Fruit fly (Drosophila melanogaster) whole organism, embryonic: ENCODE results near the gene Tomosyn.

Experiments used
- CG10321 ChIP-seq: fragments of 200-800 bp; sonication (Bioruptor generic); IDR thresholded peaks from 2 replicates; pipeline ENCODE4 v1.3.6; 2022; ENCODE audit warnings: missing biosample characterization, missing genetic modification characterization
- CG10543 ChIP-seq: fragments of 200-800 bp; sonication (Bioruptor generic); optimal IDR thresholded peaks from 3 replicates; lab custom pipeline; 2017; ENCODE audit warnings: missing biosample characterization, mild to moderate bottlenecking, missing genetic modification characterization, moderate library complexity
- CG11085 ChIP-seq: fragments of 200-800 bp; sonication (Bioruptor generic); IDR thresholded peaks from 2 replicates; pipeline ENCODE4 v1.3.6; 2022; ENCODE audit warnings: missing biosample characterization, missing genetic modification characterization
- CG11696 ChIP-seq: fragments of 200-800 bp; sonication (Bioruptor generic); IDR thresholded peaks from 2 replicates; pipeline ENCODE4 v1.3.6; 2022; ENCODE audit warnings: missing biosample characterization, missing genetic modification characterization
- CG12071 ChIP-seq: fragments of 200-800 bp; sonication (Bioruptor generic); optimal IDR thresholded peaks from 3 replicates; lab custom pipeline; 2018; ENCODE audit warnings: missing biosample characterization, mild to moderate bottlenecking, missing genetic modification characterization
- CG12299 ChIP-seq: fragments of 200-800 bp; sonication (Bioruptor generic); optimal IDR thresholded peaks from 2 replicates; lab custom pipeline; 2018; ENCODE audit warnings: missing biosample characterization, mild to moderate bottlenecking, missing genetic modification characterization
- CG13424 ChIP-seq: fragments of 200-800 bp; sonication (Bioruptor generic); optimal IDR thresholded peaks from 2 replicates; lab custom pipeline; 2019; ENCODE audit warnings: missing biosample characterization, mild to moderate bottlenecking, missing genetic modification characterization, moderate library complexity
- CG14014 ChIP-seq: fragments of 200-800 bp; sonication (Bioruptor generic); IDR thresholded peaks from 2 replicates; pipeline ENCODE4 v1.3.6; 2022; ENCODE audit warnings: missing biosample characterization, missing genetic modification characterization
- CG1647 ChIP-seq: fragments of 200-800 bp; sonication (Bioruptor generic); optimal IDR thresholded peaks from 3 replicates; lab custom pipeline; 2016; ENCODE audit warnings: missing biosample characterization, missing genetic modification characterization
- CG16813 ChIP-seq: fragments of 200-800 bp; sonication (Bioruptor generic); IDR thresholded peaks from 3 replicates; pipeline ENCODE4 v1.3.6; 2022; ENCODE audit warnings: missing biosample characterization, missing genetic modification characterization; ENCODE audit not compliant: partially characterized antibody
- CG17912 ChIP-seq: fragments of 200-800 bp; sonication (Bioruptor generic); optimal IDR thresholded peaks from 2 replicates; lab custom pipeline; 2018; ENCODE audit warnings: missing biosample characterization, mild to moderate bottlenecking, missing genetic modification characterization
- CG18764 ChIP-seq: fragments of 200-800 bp; sonication (Bioruptor generic); optimal IDR thresholded peaks from 3 replicates; lab custom pipeline; 2016; ENCODE audit warnings: missing biosample characterization, missing genetic modification characterization
- CG30020 ChIP-seq: fragments of 200-800 bp; optimal IDR thresholded peaks from 2 replicates; lab custom pipeline; 2019; ENCODE audit warnings: missing biosample characterization, mild to moderate bottlenecking, missing genetic modification characterization, moderate library complexity
- CG3407 ChIP-seq: fragments of 200-800 bp; sonication (Bioruptor generic); optimal IDR thresholded peaks from 2 replicates; lab custom pipeline; 2018; ENCODE audit warnings: missing biosample characterization, mild to moderate bottlenecking, missing genetic modification characterization
- CG3847 ChIP-seq: fragments of 200-800 bp; sonication (Bioruptor generic); IDR thresholded peaks from 2 replicates; pipeline ENCODE4 v1.3.6; 2022; ENCODE audit warnings: missing biosample characterization, missing genetic modification characterization
- CG6175 ChIP-seq: fragments of 200-800 bp; sonication (Bioruptor generic); IDR thresholded peaks from 3 replicates; pipeline ENCODE4 v1.3.6; 2022; ENCODE audit warnings: missing biosample characterization, missing genetic modification characterization
- CG6689 ChIP-seq: fragments of 200-800 bp; sonication (Bioruptor generic); IDR thresholded peaks from 2 replicates; pipeline ENCODE4 v1.3.6; 2022; ENCODE audit warnings: missing biosample characterization, missing genetic modification characterization
- CG7271 ChIP-seq: fragments of 200-800 bp; sonication (Bioruptor generic); optimal IDR thresholded peaks from 2 replicates; lab custom pipeline; 2018; ENCODE audit warnings: missing biosample characterization, mild to moderate bottlenecking, missing genetic modification characterization, moderate library complexity
- CG7556 ChIP-seq: fragments of 200-800 bp; sonication (Bioruptor generic); optimal IDR thresholded peaks from 2 replicates; lab custom pipeline; 2017; ENCODE audit warnings: missing biosample characterization, mild to moderate bottlenecking, missing genetic modification characterization
- CG8359 ChIP-seq: fragments of 200-800 bp; sonication (Bioruptor generic); optimal IDR thresholded peaks from 2 replicates; lab custom pipeline; 2017; ENCODE audit warnings: missing biosample characterization, mild to moderate bottlenecking, missing genetic modification characterization, borderline replicate concordance
- CG8388 ChIP-seq: fragments of 200-800 bp; sonication (Bioruptor generic); optimal IDR thresholded peaks from 2 replicates; lab custom pipeline; 2019; ENCODE audit warnings: missing biosample characterization, mild to moderate bottlenecking, missing genetic modification characterization, moderate library complexity
- Elba2 ChIP-seq: fragments of 200-800 bp; sonication (Bioruptor generic); optimal IDR thresholded peaks from 3 replicates; lab custom pipeline; 2016; ENCODE audit warnings: missing biosample characterization, missing genetic modification characterization
- Ets65A ChIP-seq: fragments of 200-800 bp; sonication (Bioruptor generic); peaks from one replicate; lab custom pipeline; 2016; ENCODE audit warnings: missing biosample characterization, missing genetic modification characterization
- H2.0 ChIP-seq: fragments of 200-800 bp; sonication (Bioruptor generic); IDR thresholded peaks from 2 replicates; pipeline ENCODE4 v1.3.6; 2022; ENCODE audit warnings: missing biosample characterization, missing genetic modification characterization
- HLH54F ChIP-seq: fragments of 200-800 bp; sonication (Bioruptor generic); optimal IDR thresholded peaks from 3 replicates; lab custom pipeline; 2016; ENCODE audit warnings: missing biosample characterization, missing genetic modification characterization
- Hr78 ChIP-seq, 2 experiments: fragments of 200-800 bp in 1 of 2; fragments of >200 bp in 1 of 2; sonication (Bioruptor generic) in 1 of 2; optimal IDR thresholded peaks; 2 replicates each; lab custom pipeline; 2017 to 2019; ENCODE audit warnings: missing biosample characterization in 2 of 2, missing genetic modification characterization in 2 of 2, mild to moderate bottlenecking in 1 of 2, moderate library complexity in 1 of 2
- Lim3 ChIP-seq: fragments of 200-800 bp; sonication (Bioruptor generic); IDR thresholded peaks from 2 replicates; pipeline ENCODE4 v1.3.6; 2022; ENCODE audit warnings: missing biosample characterization, missing genetic modification characterization
- NfI ChIP-seq: fragments of 200-800 bp; sonication (Bioruptor generic); optimal IDR thresholded peaks from 3 replicates; lab custom pipeline; 2018; ENCODE audit warnings: missing biosample characterization, mild to moderate bottlenecking, missing genetic modification characterization, moderate library complexity
- Optix ChIP-seq: fragments of 200-800 bp; sonication (Bioruptor generic); IDR thresholded peaks from 3 replicates; pipeline ENCODE4 v1.3.6; 2022; ENCODE audit warnings: missing biosample characterization, missing genetic modification characterization
- al ChIP-seq: fragments of 200-800 bp; sonication (Bioruptor generic); IDR thresholded peaks from 2 replicates; pipeline ENCODE4 v1.3.6; 2022; ENCODE audit warnings: missing biosample characterization, missing genetic modification characterization
- bbx ChIP-seq: fragments of 200-800 bp; sonication (Bioruptor generic); IDR thresholded peaks from 2 replicates; pipeline ENCODE4 v1.3.6; 2022; ENCODE audit warnings: missing biosample characterization, missing genetic modification characterization; ENCODE audit not compliant: partially characterized antibody
- br ChIP-seq: fragments of >200 bp; optimal IDR thresholded peaks from 2 replicates; lab custom pipeline; 2017
- chn ChIP-seq: fragments of 200-800 bp; sonication (Bioruptor generic); optimal IDR thresholded peaks from 2 replicates; lab custom pipeline; 2016; ENCODE audit warnings: missing biosample characterization, missing genetic modification characterization
- crc ChIP-seq: fragments of 200-800 bp; sonication (Bioruptor generic); optimal IDR thresholded peaks from 2 replicates; lab custom pipeline; 2016; ENCODE audit warnings: missing biosample characterization, missing genetic modification characterization
- croc ChIP-seq: fragments of 200-800 bp; sonication (Bioruptor generic); conservative IDR thresholded peaks from 3 replicates; pipeline ENCODE4 v1.3.6; 2022; ENCODE audit warnings: missing biosample characterization, missing genetic modification characterization
- exex ChIP-seq: fragments of 200-800 bp; sonication (Bioruptor generic); optimal IDR thresholded peaks from 4 replicates; lab custom pipeline; 2018; ENCODE audit warnings: missing biosample characterization, mild to moderate bottlenecking, missing genetic modification characterization, moderate library complexity
- gem ChIP-seq: fragments of 200-800 bp; sonication (Bioruptor generic); optimal IDR thresholded peaks from 2 replicates; lab custom pipeline; 2019; ENCODE audit warnings: missing biosample characterization, mild to moderate bottlenecking, missing genetic modification characterization, moderate library complexity
- gsb-n ChIP-seq: fragments of 200-800 bp; sonication (Bioruptor generic); optimal IDR thresholded peaks from 3 replicates; lab custom pipeline; 2018; ENCODE audit warnings: missing biosample characterization, mild to moderate bottlenecking, missing genetic modification characterization
- her ChIP-seq: fragments of 200-800 bp; sonication (Bioruptor generic); optimal IDR thresholded peaks from 2 replicates; lab custom pipeline; 2016; ENCODE audit warnings: missing biosample characterization, missing genetic modification characterization
- jigr1 ChIP-seq: fragments of 200-800 bp; sonication (Bioruptor generic); IDR thresholded peaks from 3 replicates; pipeline ENCODE4 v1.3.6; 2022; ENCODE audit warnings: missing biosample characterization, missing genetic modification characterization
- mirr ChIP-seq: fragments of 200-800 bp; sonication (Bioruptor generic); optimal IDR thresholded peaks from 3 replicates; lab custom pipeline; 2018; ENCODE audit warnings: missing biosample characterization, mild to moderate bottlenecking, missing genetic modification characterization
- nau ChIP-seq: fragments of 200-800 bp; sonication (Bioruptor generic); optimal IDR thresholded peaks from 3 replicates; lab custom pipeline; 2017; ENCODE audit warnings: missing biosample characterization, mild to moderate bottlenecking, missing genetic modification characterization, missing genetic modification reagents
- odd ChIP-seq: fragments of 200-800 bp; sonication (Bioruptor generic); optimal IDR thresholded peaks from 2 replicates; lab custom pipeline; 2017; ENCODE audit warnings: missing biosample characterization, mild to moderate bottlenecking, missing genetic modification characterization
- onecut ChIP-seq: fragments of 200-800 bp; sonication (Bioruptor generic); IDR thresholded peaks from 2 replicates; pipeline ENCODE4 v1.3.6; 2022; ENCODE audit warnings: missing biosample characterization, missing genetic modification characterization
- org-1 ChIP-seq: fragments of 200-800 bp; sonication (Bioruptor generic); optimal IDR thresholded peaks from 2 replicates; lab custom pipeline; 2017; ENCODE audit warnings: missing biosample characterization, missing genetic modification characterization
- psq ChIP-seq: fragments of 200-800 bp; sonication (Bioruptor generic); optimal IDR thresholded peaks from 2 replicates; lab custom pipeline; 2017; ENCODE audit warnings: missing biosample characterization, missing genetic modification characterization
- pum ChIP-seq: fragments of 200-800 bp; sonication (Bioruptor generic); optimal IDR thresholded peaks from 2 replicates; lab custom pipeline; 2016; ENCODE audit warnings: missing biosample characterization, missing genetic modification characterization
- ro ChIP-seq: fragments of 200-800 bp; sonication (Bioruptor generic); IDR thresholded peaks from 2 replicates; pipeline ENCODE4 v1.3.6; 2022; ENCODE audit warnings: missing biosample characterization, missing genetic modification characterization
- sob ChIP-seq: fragments of 200-800 bp; sonication (Bioruptor generic); IDR thresholded peaks from 2 replicates; pipeline ENCODE4 v1.3.6; 2022; ENCODE audit warnings: missing biosample characterization, missing genetic modification characterization
- sr ChIP-seq: fragments of 200-800 bp; sonication (Bioruptor generic); IDR thresholded peaks from 3 replicates; pipeline ENCODE4 v1.3.6; 2022; ENCODE audit warnings: missing biosample characterization, missing genetic modification characterization

Tomosyn gene

dm6 chrX:12665112-12665795 is 33.8 kb downstream of the Tomosyn start (continued):
- TF ChIP-seq bbx (GFP tag; lab: Robert Waterston, UW): no peak
- peak; percentile 92 for TF ChIP-seq CG10321 (GFP tag; lab: Robert Waterston, UW)
- TF ChIP-seq gsb-n: peak; percentile 87
- peak; percentile 92 for TF ChIP-seq CG6689 (GFP tag; lab: Robert Waterston, UW)
- peak; percentile 49 for TF ChIP-seq CG30020 (tag; lab: Kevin White, UChicago)
- TF ChIP-seq pum (GFP tag; lab: Kevin White, UChicago): peak; percentile 53
- peak; percentile 94 for TF ChIP-seq gem (tag; lab: Kevin White, UChicago)
- peak; percentile 39 for TF ChIP-seq chn (GFP tag; lab: Kevin White, UChicago)
- TF ChIP-seq Elba2 (GFP tag; lab: Kevin White, UChicago): no peak
- peak; percentile 90 for TF ChIP-seq CG8388 (GFP tag; lab: Kevin White, UChicago)
- peak; percentile 90 for TF ChIP-seq CG13424 (tag; lab: Kevin White, UChicago)
- TF ChIP-seq CG16813 (GFP tag; lab: Robert Waterston, UW): no peak
- peak; percentile 81 for TF ChIP-seq CG11696
- peak; percentile 81 for TF ChIP-seq onecut
- TF ChIP-seq sob: peak; percentile 93
- peak; percentile 67 for TF ChIP-seq CG8359 (GFP tag; lab: Kevin White, UChicago)
- peak; percentile 34 for TF ChIP-seq CG1647 (GFP tag; lab: Kevin White, UChicago)
- peak; percentile 60 for TF ChIP-seq psq (GFP tag; lab: Kevin White, UChicago)
- TF ChIP-seq org-1 (GFP tag; lab: Kevin White, UChicago): peak; percentile 85
- TF ChIP-seq CG3847 (GFP tag; lab: Robert Waterston, UW): peak; percentile 90
- peak; percentile 79 for TF ChIP-seq mirr (GFP tag; lab: Kevin White, UChicago)
- peak; percentile 91 for TF ChIP-seq Ets65A (GFP tag; lab: Kevin White, UChicago)
- TF ChIP-seq HLH54F: peak; percentile 43
- peak; percentile 84 for TF ChIP-seq Optix
- peak; percentile 98 for TF ChIP-seq CG11085
- no peak for TF ChIP-seq CG17912
- 0 out of 2 replicates have a peak, but pooled peaks have one; percentile 66 for TF ChIP-seq Lim3 (GFP tag; lab: Robert Waterston, UW)
- peak; percentile 90 for TF ChIP-seq H2.0
- peak; percentile 88 for TF ChIP-seq CG14014 (GFP tag; lab: Robert Waterston, UW)
- TF ChIP-seq crc: no peak
- TF ChIP-seq odd (GFP tag; lab: Kevin White, UChicago): peak; percentile 77
- TF ChIP-seq croc (GFP tag; lab: Robert Waterston, UW): peak; percentile 88
- no peak; the same call in 2 of the 3 replicates for TF ChIP-seq jigr1 (GFP tag; lab: Robert Waterston, UW)
- peak; percentile 88 for TF ChIP-seq NfI
- TF ChIP-seq ro (GFP tag; lab: Robert Waterston, UW): peak; percentile 82
- TF ChIP-seq al: peak; percentile 87
- TF ChIP-seq CG7556 (GFP tag; lab: Kevin White, UChicago): peak; percentile 90
- TF ChIP-seq CG3407 (GFP tag; lab: Kevin White, UChicago): peak; percentile 81
- peak; percentile 72 for TF ChIP-seq CG12299
- TF ChIP-seq nau (GFP tag; lab: Kevin White, UChicago): peak; percentile 77
- TF ChIP-seq her (GFP tag; lab: Kevin White, UChicago): no peak
- TF ChIP-seq Hr78 (GFP tag; optimal IDR thresholded peaks at IDR 0.05; lab: Kevin White, UChicago): peak in 1 of 2 experiments; percentile 54
- TF ChIP-seq br: no peak
- TF ChIP-seq CG6175: peak; percentile 74
- no peak for TF ChIP-seq CG7271 (tag; lab: Kevin White, UChicago)
- TF ChIP-seq sr (GFP tag; lab: Robert Waterston, UW): peak; percentile 51; the same call in 2 of the 3 replicates
- peak; percentile 75 for TF ChIP-seq CG10543
- peak; percentile 71 for TF ChIP-seq CG18764 (GFP tag; lab: Kevin White, UChicago)
- TF ChIP-seq exex (tag; lab: Kevin White, UChicago): peak; percentile 46
- TF ChIP-seq CG12071 (GFP tag; lab: Kevin White, UChicago): peak; percentile 77
